ENCODE assay signal across 4 fruit fly cellular contexts in the genomic region with DNA sequence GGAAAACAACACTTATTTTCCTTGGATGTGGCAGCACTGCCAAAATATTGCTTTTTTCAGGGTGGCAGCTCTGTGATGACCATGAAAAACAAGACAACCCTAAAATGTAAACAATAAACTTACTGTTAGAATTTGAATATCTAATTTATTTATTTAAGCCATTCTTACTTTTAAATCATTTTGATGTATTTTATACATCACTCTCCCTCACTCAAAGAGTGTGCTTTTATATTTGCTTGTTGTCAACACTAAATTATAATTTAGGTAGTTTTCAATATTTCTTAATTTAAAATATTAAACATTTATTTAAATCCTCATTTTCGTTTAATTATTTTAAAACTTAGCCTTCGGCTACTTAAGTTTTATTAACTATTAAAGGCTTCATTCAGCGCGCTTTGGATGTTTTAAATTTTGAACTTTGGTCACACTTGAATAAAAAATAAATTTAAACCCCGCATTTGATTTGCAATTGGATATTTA.
TF ChIP-seq lines count a peak whose summit lies in the region.

A gene (minus strand): TSS at position 39 of the 480 bp plus-strand sequence.
A gene (plus strand): TSS at position 415 of the 480 bp plus-strand sequence.

- TF ChIP-seq CTCF in whole organism, embryonic (GFP tag; optimal IDR thresholded peaks at IDR 0.05; lab: Kevin White, UChicago) = peak; percentile 55

TF ChIP-seq in whole organism, adult, 20 proteins besides CTCF, POLR2A, EP300 and RAD21:
- peak; percentile 93 for TF ChIP-seq kay (GFP tag; lab: Kevin White, UChicago; ENCODE audit: borderline replicate concordance)
- TF ChIP-seq pad (GFP tag; optimal IDR thresholded peaks at IDR 0.05; lab: Kevin White, UChicago) = no peak
- TF ChIP-seq Mnt (GFP tag; optimal IDR thresholded peaks at IDR 0.05; lab: Kevin White, UChicago) = peak; percentile 35
- TF ChIP-seq CG7101 (tag; optimal IDR thresholded peaks at IDR 0.05; lab: Kevin White, UChicago) = no peak
- peak; percentile 1 for TF ChIP-seq ovo (GFP tag; optimal IDR thresholded peaks at IDR 0.05; lab: Kevin White, UChicago)
- TF ChIP-seq CG5204 (GFP tag; optimal IDR thresholded peaks at IDR 0.05; lab: Kevin White, UChicago) = no peak
- TF ChIP-seq CG11617 (GFP tag; optimal IDR thresholded peaks at IDR 0.05; lab: Kevin White, UChicago) = peak; percentile 37
- TF ChIP-seq CG14711 (tag; optimal IDR thresholded peaks at IDR 0.05; lab: Kevin White, UChicago) = peak; percentile 100
- TF ChIP-seq Crg-1 (GFP tag; optimal IDR thresholded peaks at IDR 0.05; lab: Kevin White, UChicago) = peak; percentile 47

TF ChIP-seq in whole organism, embryonic, 481 proteins besides CTCF, POLR2A, EP300 and RAD21 (continues in another document):
- TF ChIP-seq tna (GFP tag; IDR thresholded peaks at IDR 0.05; lab: Robert Waterston, UW; ENCODE audit: partially characterized antibody) (no peak), Dek (tag; optimal IDR thresholded peaks at IDR 0.05; lab: Kevin White, UChicago) (peak; percentile 48), Atf-2 (GFP tag; optimal IDR thresholded peaks at IDR 0.05; lab: Kevin White, UChicago) (no peak), CG34224 (GFP tag; IDR thresholded peaks at IDR 0.05; lab: Robert Waterston, UW; ENCODE audit: partially characterized antibody) (no peak), grn (GFP tag; optimal IDR thresholded peaks at IDR 0.05; lab: Kevin White, UChicago) (no peak), dm (GFP tag; optimal IDR thresholded peaks at IDR 0.05; lab: Kevin White, UChicago) (no peak), CG17568 (GFP tag; optimal IDR thresholded peaks at IDR 0.05; lab: Kevin White, UChicago) (no peak), CG10543 (GFP tag; optimal IDR thresholded peaks at IDR 0.05; lab: Kevin White, UChicago) (peak; percentile 7), wor (GFP tag; IDR thresholded peaks at IDR 0.05; lab: Robert Waterston, UW) (no peak), Nf-YA (GFP tag; IDR thresholded peaks at IDR 0.05; lab: Robert Waterston, UW) (no peak), Stat92E (GFP tag; optimal IDR thresholded peaks at IDR 0.05; lab: Kevin White, UChicago) (peak in 1 of 3 experiments; percentile 36), fd64A (GFP tag; optimal IDR thresholded peaks at IDR 0.05; lab: Kevin White, UChicago) (no peak), bab2 (GFP tag; optimal IDR thresholded peaks at IDR 0.05; lab: Kevin White, UChicago) (no peak), sima (GFP tag; optimal IDR thresholded peaks at IDR 0.05; lab: Kevin White, UChicago) (no peak), Nf-YC (tag; optimal IDR thresholded peaks at IDR 0.05; lab: Kevin White, UChicago) (peak; percentile 26), Atf3 (GFP tag; optimal IDR thresholded peaks at IDR 0.05; lab: Kevin White, UChicago) (no peak), p53 (GFP tag; optimal IDR thresholded peaks at IDR 0.05; lab: Kevin White, UChicago) (no peak), CG8765 (GFP tag; IDR thresholded peaks at IDR 0.05; lab: Robert Waterston, UW) (no peak), GATAe (GFP tag; conservative IDR thresholded peaks at IDR 0.05; lab: Robert Waterston, UW) (no peak), inv (GFP tag; IDR thresholded peaks at IDR 0.05; lab: Robert Waterston, UW; ENCODE audit: partially characterized antibody) (no peak), peb (GFP tag; IDR thresholded peaks at IDR 0.05; lab: Robert Waterston, UW) (no peak), Jarid2 (GFP tag; optimal IDR thresholded peaks at IDR 0.05; lab: Kevin White, UChicago) (no peak), ken (GFP tag; IDR thresholded peaks at IDR 0.05; lab: Robert Waterston, UW) (no peak), CG10431 (GFP tag; optimal IDR thresholded peaks at IDR 0.05; lab: Kevin White, UChicago) (peak; percentile 41), CG15696 (tag; optimal IDR thresholded peaks at IDR 0.05; lab: Kevin White, UChicago) (peak; percentile 10), Dref (GFP tag; IDR thresholded peaks at IDR 0.05; lab: Robert Waterston, UW) (peak; percentile 35; the same call in 1 of the 2 replicates)

TF ChIP-seq in whole organism, prepupa, 60 proteins besides CTCF, POLR2A, EP300 and RAD21:
- TF ChIP-seq Ets96B (tag; optimal IDR thresholded peaks at IDR 0.05; lab: Kevin White, UChicago) (no peak), CG3919 (GFP tag; optimal IDR thresholded peaks at IDR 0.05; lab: Kevin White, UChicago) (no peak), Gug (GFP tag; IDR thresholded peaks at IDR 0.05; lab: Robert Waterston, UW) (no peak), CG11762 (GFP tag; optimal IDR thresholded peaks at IDR 0.05; lab: Kevin White, UChicago; ENCODE audit: insufficient read depth) (no peak), Eip75B (GFP tag; optimal IDR thresholded peaks at IDR 0.05; lab: Kevin White, UChicago) (no peak), CG15336 (GFP tag; IDR thresholded peaks at IDR 0.05; lab: Robert Waterston, UW) (no peak), vri (GFP tag; optimal IDR thresholded peaks at IDR 0.05; lab: Kevin White, UChicago) (no peak), Sox102F (GFP tag; optimal IDR thresholded peaks at IDR 0.05; lab: Kevin White, UChicago) (no peak), dac (GFP tag; optimal IDR thresholded peaks at IDR 0.05; lab: Kevin White, UChicago) (no peak), Sox14 (GFP tag; optimal IDR thresholded peaks at IDR 0.05; lab: Kevin White, UChicago) (peak; percentile 90), dsx (GFP tag; optimal IDR thresholded peaks at IDR 0.05; lab: Kevin White, UChicago; ENCODE audit: poor library complexity, severe bottlenecking) (peak; percentile 16), fkh (GFP tag; optimal IDR thresholded peaks at IDR 0.05; lab: Kevin White, UChicago) (peak; percentile 100), fd85E (GFP tag; optimal IDR thresholded peaks at IDR 0.05; lab: Kevin White, UChicago) (no peak)

TF ChIP-seq in whole organism, wandering third instar larva, 38 proteins besides CTCF, POLR2A, EP300 and RAD21:
- TF ChIP-seq Jra (GFP tag; optimal IDR thresholded peaks at IDR 0.05; lab: Kevin White, UChicago) (peak; percentile 35), Hnf4 (GFP tag; optimal IDR thresholded peaks at IDR 0.05; lab: Kevin White, UChicago) (no peak), sage (GFP tag; optimal IDR thresholded peaks at IDR 0.05; lab: Kevin White, UChicago) (no peak), Vsx2 (GFP tag; optimal IDR thresholded peaks at IDR 0.05; lab: Kevin White, UChicago; ENCODE audit: partially characterized antibody) (peak; percentile 18), foxo (GFP tag; optimal IDR thresholded peaks at IDR 0.05; lab: Kevin White, UChicago) (peak in 1 of 2 experiments; percentile 26), rgr (GFP tag; optimal IDR thresholded peaks at IDR 0.05; lab: Kevin White, UChicago) (peak; percentile 14), Sp1 (GFP tag; optimal IDR thresholded peaks at IDR 0.05; lab: Kevin White, UChicago) (peak; percentile 8)
TF ChIP-seq in whole organism, wandering third instar larva: peak in this region for 5.
